Worm (Caenorhabditis elegans): ENCODE data around the gene T05G5.1.
A peak's percentile ranks its signal among the peaks of the same experiment; 100 is the strongest.

T05G5.1 gene

DNA sequence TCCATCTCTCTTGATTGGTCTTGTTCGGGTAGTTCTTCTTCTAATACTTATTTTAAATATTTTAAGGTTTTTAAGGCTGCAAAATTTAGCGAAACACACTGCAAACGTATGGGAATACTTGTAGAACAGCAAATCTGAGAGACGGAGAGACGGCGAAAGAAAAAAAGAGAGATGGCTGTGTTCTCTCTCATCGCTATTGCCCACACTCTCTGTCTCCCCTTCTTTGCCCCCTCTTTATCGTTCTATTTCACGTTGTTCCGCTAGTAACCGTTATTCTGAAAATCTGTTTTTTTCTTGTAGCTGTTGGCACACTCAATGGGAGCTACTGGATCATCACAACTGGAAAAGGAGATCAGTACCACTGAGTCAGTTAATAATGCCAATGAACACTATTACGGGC, 33.2 kb upstream of the T05G5.1 start, which contains the start of gene usp-46:
TSS of gene usp-46 (plus strand) at position 301 of the 400 bp plus-strand sequence.
- TF ChIP-seq hmg-1.2 (GFP tag; IDR thresholded peaks at IDR 0.05) (peak; percentile 29; the same call in 1 of the 2 replicates), F49E8.2 (tag; optimal IDR thresholded peaks at IDR 0.05; ENCODE audit: insufficient read depth) (no peak)

DNA sequence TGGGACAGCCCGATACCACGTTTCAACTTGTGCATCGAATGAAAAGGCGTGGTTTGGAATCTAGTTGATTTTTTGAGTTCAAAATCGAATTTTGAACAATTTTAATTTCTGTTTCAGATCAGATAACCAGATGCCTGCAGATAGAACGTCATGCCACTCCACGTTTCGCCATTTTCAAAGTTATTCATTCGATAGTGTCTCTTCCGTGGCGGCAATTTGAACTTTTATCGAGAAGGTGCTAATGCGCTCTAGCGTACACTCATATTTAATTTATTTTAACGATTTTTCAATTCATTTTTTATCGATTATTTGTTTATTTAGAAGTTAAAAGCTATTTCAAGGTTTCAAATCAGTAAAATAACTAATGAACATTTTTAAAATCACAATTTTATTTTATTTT, 32.8 kb upstream of the T05G5.1 start:
- TF ChIP-seq ceh-40 (GFP tag; IDR thresholded peaks at IDR 0.05), result no peak
- no peak for TF ChIP-seq nhr-120 (GFP tag; IDR thresholded peaks at IDR 0.05)
- TF ChIP-seq akir-1 (GFP tag; optimal IDR thresholded peaks at IDR 0.05), result no peak
- no peak for TF ChIP-seq Y79H2A.3 (GFP tag; conservative IDR thresholded peaks at IDR 0.05)
- no peak for TF ChIP-seq K11D2.4 (GFP tag; IDR thresholded peaks at IDR 0.05)
- TF ChIP-seq madf-6 (GFP tag; IDR thresholded peaks at IDR 0.05), result 0 out of 2 replicates have a peak, but pooled peaks have one; percentile 13
- peak; percentile 86 for TF ChIP-seq efl-1 (GFP tag; optimal IDR thresholded peaks at IDR 0.05)
- no peak for TF ChIP-seq atf-7 (tag; optimal IDR thresholded peaks at IDR 0.05)
- no peak for TF ChIP-seq ztf-22 (GFP tag; optimal IDR thresholded peaks at IDR 0.05)
- peak; percentile 59; the same call in 1 of the 2 replicates for TF ChIP-seq mcd-1 (GFP tag; IDR thresholded peaks at IDR 0.05)
- TF ChIP-seq bed-2 (GFP tag; IDR thresholded peaks at IDR 0.05), result no peak
- no peak for TF ChIP-seq snpc-1.3 (tag; optimal IDR thresholded peaks at IDR 0.05; ENCODE audit: insufficient read depth)
- TF ChIP-seq lsl-1 (GFP tag; optimal IDR thresholded peaks at IDR 0.05), result peak; percentile 42
- no peak for TF ChIP-seq ztf-26 (tag; optimal IDR thresholded peaks at IDR 0.05)
- no peak for TF ChIP-seq madf-3 (GFP tag; IDR thresholded peaks at IDR 0.05)
- peak; percentile 40 for TF ChIP-seq him-1 (tag; optimal IDR thresholded peaks at IDR 0.05)
- TF ChIP-seq Y53F4B.3 (GFP tag; IDR thresholded peaks at IDR 0.05), result no peak
- 0 out of 2 replicates have a peak, but pooled peaks have one; percentile 14 for TF ChIP-seq ceh-91 (GFP tag; IDR thresholded peaks at IDR 0.05)
- no peak for TF ChIP-seq dox-1 (GFP tag; IDR thresholded peaks at IDR 0.05)
- no peak for TF ChIP-seq C17E4.6 (GFP tag; IDR thresholded peaks at IDR 0.05)
- TF ChIP-seq hrde-1 (tag; optimal IDR thresholded peaks at IDR 0.05; ENCODE audit: borderline replicate concordance), result no peak
- no peak for TF ChIP-seq attf-5 (GFP tag; optimal IDR thresholded peaks at IDR 0.05)
- peak in 1 of 3 experiments; percentile 38 for TF ChIP-seq lin-35 (GFP tag; optimal IDR thresholded peaks at IDR 0.05)
- no peak for TF ChIP-seq dpff-1 (tag; optimal IDR thresholded peaks at IDR 0.05)
- TF ChIP-seq fkh-3 (tag; optimal IDR thresholded peaks at IDR 0.05), result no peak
- TF ChIP-seq dpl-1 (GFP tag; optimal IDR thresholded peaks at IDR 0.05), result peak; percentile 38
- TF ChIP-seq chd-7 (tag; optimal IDR thresholded peaks at IDR 0.05), result no peak
- no peak for TF ChIP-seq nhr-90 (tag; optimal IDR thresholded peaks at IDR 0.05)
- TF ChIP-seq attf-6 (GFP tag; IDR thresholded peaks at IDR 0.05), result no peak
- no peak for TF ChIP-seq tbp1 (GFP tag; optimal IDR thresholded peaks at IDR 0.05)
- TF ChIP-seq hsf-1 (GFP tag; IDR thresholded peaks at IDR 0.05), result no peak
- TF ChIP-seq nfya-2 (GFP tag; IDR thresholded peaks at IDR 0.05), result no peak
- TF ChIP-seq ceh-100 (GFP tag; IDR thresholded peaks at IDR 0.05), result peak; percentile 94
- TF ChIP-seq F55B11.4 (tag; optimal IDR thresholded peaks at IDR 0.05; ENCODE audit: borderline replicate concordance, insufficient read depth), result no peak
- TF ChIP-seq mel-28 (tag; optimal IDR thresholded peaks at IDR 0.05; ENCODE audit: borderline replicate concordance), result no peak
- 0 out of 2 replicates have a peak, but pooled peaks have one; percentile 36 for TF ChIP-seq F33H1.4 (GFP tag; IDR thresholded peaks at IDR 0.05)
- TF ChIP-seq ama-1 (optimal IDR thresholded peaks at IDR 0.05), result no peak
- TF ChIP-seq ama-1 (GFP tag; optimal IDR thresholded peaks at IDR 0.05), result no peak
- TF ChIP-seq lir-1 (GFP tag; conservative IDR thresholded peaks at IDR 0.05), result 0 out of 2 replicates have a peak, but pooled peaks have one; percentile 16
- no peak for TF ChIP-seq B0019.2 (GFP tag; conservative IDR thresholded peaks at IDR 0.05)
- no peak for TF ChIP-seq rcor-1 (GFP tag; IDR thresholded peaks at IDR 0.05)
- no peak for TF ChIP-seq hlh-12 (tag; optimal IDR thresholded peaks at IDR 0.05)
- TF ChIP-seq lin-54 (GFP tag; optimal IDR thresholded peaks at IDR 0.05), result peak; percentile 87
- TF ChIP-seq K12H6.12 (tag; optimal IDR thresholded peaks at IDR 0.05), result no peak
- no peak for TF ChIP-seq T07F8.4 (tag; optimal IDR thresholded peaks at IDR 0.05)
- no peak for TF ChIP-seq hmg-1.2 (GFP tag; IDR thresholded peaks at IDR 0.05)

All from whole organism, young adult.